Worm (Caenorhabditis elegans): Measurements from ENCODE around the gene F57B9.3.

The F57B9.3 gene

DNA sequence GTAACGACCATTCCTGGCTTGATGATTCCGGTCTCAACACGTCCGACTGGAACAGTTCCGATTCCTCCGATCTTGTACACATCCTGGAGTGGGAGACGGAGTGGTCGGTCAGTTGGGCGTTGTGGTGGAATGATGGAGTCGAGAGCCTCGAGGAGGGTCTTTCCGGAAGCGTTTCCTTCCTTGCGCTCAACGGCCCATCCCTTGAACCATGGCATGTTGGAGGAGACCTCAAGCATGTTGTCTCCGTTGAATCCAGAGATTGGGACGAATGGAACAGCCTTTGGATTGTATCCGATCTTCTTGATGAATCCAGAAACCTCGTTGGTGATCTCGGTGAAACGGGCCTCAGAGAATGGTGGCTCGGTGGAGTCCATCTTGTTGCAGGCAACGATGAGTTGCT is 31.1 kb downstream of the F57B9.3 start:
- no peak for TF ChIP-seq ceh-6 (GFP tag; optimal IDR thresholded peaks at IDR 0.05)
- TF ChIP-seq ceh-48 (tag; optimal IDR thresholded peaks at IDR 0.05), result no peak
- no peak for TF ChIP-seq hlh-6 (tag; optimal IDR thresholded peaks at IDR 0.05)
- no peak for TF ChIP-seq rnt-1 (tag; optimal IDR thresholded peaks at IDR 0.05)
- no peak for TF ChIP-seq nhr-232 (tag; optimal IDR thresholded peaks at IDR 0.05)
- no peak for TF ChIP-seq ama-1 (optimal IDR thresholded peaks at IDR 0.05)

DNA sequence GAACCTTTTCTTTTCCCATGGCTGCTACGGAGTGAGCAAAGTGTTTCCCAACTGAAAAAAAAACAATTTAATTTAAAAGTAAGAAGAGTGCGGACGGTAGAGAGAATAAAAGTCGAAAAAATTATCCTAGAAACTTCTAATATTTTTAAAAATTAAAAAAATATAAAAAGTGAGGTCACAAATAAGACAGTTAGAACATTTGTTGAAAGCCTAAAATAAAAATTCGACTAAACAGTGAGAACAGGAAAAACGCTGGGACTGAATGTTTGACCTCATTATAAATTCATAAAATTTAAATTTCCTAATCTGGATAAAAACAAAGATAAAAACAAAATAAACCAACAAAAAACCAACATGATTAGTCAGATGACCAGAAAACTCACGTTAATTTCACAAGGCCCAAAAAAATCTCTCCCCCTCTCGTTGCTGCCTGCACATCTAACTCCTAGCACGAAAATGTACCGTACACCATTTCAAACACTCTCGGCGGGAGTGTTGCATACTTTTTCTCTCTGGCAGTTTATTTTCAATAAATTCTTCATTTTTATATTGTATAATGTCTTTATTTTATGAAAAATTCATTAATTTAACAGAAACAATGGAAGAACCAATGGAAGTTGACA is 32.1 kb downstream of the F57B9.3 start, which contains the start of the genes eef-1A.1 and rfc-4:
Gene eef-1A.1 (minus strand): TSS at position 51 of the 623 bp plus-strand sequence.
Gene rfc-4 (plus strand): TSS at position 592 of the 623 bp plus-strand sequence.
- peak; percentile 19 for TF ChIP-seq hlh-8 (tag; optimal IDR thresholded peaks at IDR 0.05)
- peak; percentile 29 for TF ChIP-seq fax-1 (tag; optimal IDR thresholded peaks at IDR 0.05)
- peak; percentile 36 for TF ChIP-seq F13H6.1 (tag; optimal IDR thresholded peaks at IDR 0.05)
- no peak for TF ChIP-seq Y22D7AL.16 (tag; optimal IDR thresholded peaks at IDR 0.05)
- TF ChIP-seq ceh-18 (tag; optimal IDR thresholded peaks at IDR 0.05), result peak; percentile 76
- TF ChIP-seq C38D4.7 (GFP tag; optimal IDR thresholded peaks at IDR 0.05), result peak; percentile 16
- peak; percentile 6 for TF ChIP-seq ceh-6 (GFP tag; optimal IDR thresholded peaks at IDR 0.05)
- TF ChIP-seq elt-4 (tag; optimal IDR thresholded peaks at IDR 0.05), result no peak
- TF ChIP-seq hlh-15 (tag; optimal IDR thresholded peaks at IDR 0.05), result no peak
- TF ChIP-seq ets-4 (tag; optimal IDR thresholded peaks at IDR 0.05), result peak; percentile 65
- TF ChIP-seq ceh-2 (tag; optimal IDR thresholded peaks at IDR 0.05), result peak; percentile 28
- TF ChIP-seq ceh-9 (tag; optimal IDR thresholded peaks at IDR 0.05), result no peak
- TF ChIP-seq ceh-14 (tag; optimal IDR thresholded peaks at IDR 0.05), result peak; percentile 55
- no peak for TF ChIP-seq ceh-22 (tag; optimal IDR thresholded peaks at IDR 0.05)
- peak; percentile 97 for TF ChIP-seq nfya-1 (tag; optimal IDR thresholded peaks at IDR 0.05)
- peak; percentile 77 for TF ChIP-seq ref-2 (tag; optimal IDR thresholded peaks at IDR 0.05)
- no peak for TF ChIP-seq ceh-24 (tag; optimal IDR thresholded peaks at IDR 0.05)
- peak; percentile 97 for TF ChIP-seq pax-1 (tag; optimal IDR thresholded peaks at IDR 0.05)
- no peak for TF ChIP-seq pat-9 (tag; optimal IDR thresholded peaks at IDR 0.05)
- TF ChIP-seq fkh-6 (tag; optimal IDR thresholded peaks at IDR 0.05), result no peak
- no peak for TF ChIP-seq pha-4 (tag; optimal IDR thresholded peaks at IDR 0.05)
- TF ChIP-seq elt-2 (tag; optimal IDR thresholded peaks at IDR 0.05), result peak; percentile 71
- no peak for TF ChIP-seq dmd-4 (tag; optimal IDR thresholded peaks at IDR 0.05; ENCODE audit: borderline replicate concordance)
- peak; percentile 66 for TF ChIP-seq tbx-2 (tag; optimal IDR thresholded peaks at IDR 0.05)
- no peak for TF ChIP-seq nhr-11 (tag; optimal IDR thresholded peaks at IDR 0.05)
- TF ChIP-seq sdc-2 (tag; optimal IDR thresholded peaks at IDR 0.05), result peak; percentile 19
- peak; percentile 68 for TF ChIP-seq unc-86 (tag; optimal IDR thresholded peaks at IDR 0.05)
- peak; percentile 72 for TF ChIP-seq dve-1 (tag; optimal IDR thresholded peaks at IDR 0.05)
- peak; percentile 62 for TF ChIP-seq pqm-1 (tag; optimal IDR thresholded peaks at IDR 0.05)
- no peak for TF ChIP-seq pag-3 (tag; optimal IDR thresholded peaks at IDR 0.05; ENCODE audit: borderline replicate concordance)
- TF ChIP-seq ama-1 (optimal IDR thresholded peaks at IDR 0.05), result no peak
- no peak for TF ChIP-seq hlh-13 (GFP tag; optimal IDR thresholded peaks at IDR 0.05)
- no peak for TF ChIP-seq nhr-232 (tag; optimal IDR thresholded peaks at IDR 0.05)
- no peak for TF ChIP-seq lim-6 (tag; optimal IDR thresholded peaks at IDR 0.05)
- peak; percentile 51 for TF ChIP-seq C08G9.2 (tag; optimal IDR thresholded peaks at IDR 0.05)
- peak; percentile 44; the same call in 1 of the 2 replicates for TF ChIP-seq unc-3 (GFP tag; conservative IDR thresholded peaks at IDR 0.05)
- no peak for TF ChIP-seq unc-3 (tag; optimal IDR thresholded peaks at IDR 0.05)
- no peak for TF ChIP-seq ceh-19 (GFP tag; optimal IDR thresholded peaks at IDR 0.05)
- TF ChIP-seq ztf-16 (tag; optimal IDR thresholded peaks at IDR 0.05), result peak; percentile 7
- peak; percentile 2 for TF ChIP-seq K02D7.2 (tag; optimal IDR thresholded peaks at IDR 0.05)
- peak; percentile 16 for TF ChIP-seq odd-2 (tag; optimal IDR thresholded peaks at IDR 0.05)
- TF ChIP-seq pha-2 (tag; optimal IDR thresholded peaks at IDR 0.05), result peak; percentile 0
- TF ChIP-seq madf-2 (tag; optimal IDR thresholded peaks at IDR 0.05), result peak; percentile 80
- TF ChIP-seq sox-2 (GFP tag; IDR thresholded peaks at IDR 0.05), result peak; percentile 48; the same call in 1 of the 2 replicates
- TF ChIP-seq rnt-1 (tag; optimal IDR thresholded peaks at IDR 0.05), result peak; percentile 34
- TF ChIP-seq tbx-7 (tag; optimal IDR thresholded peaks at IDR 0.05), result no peak
- peak; percentile 95 for TF ChIP-seq unc-55 (GFP tag; optimal IDR thresholded peaks at IDR 0.05)
- peak; percentile 63 for TF ChIP-seq K09A11.1 (tag; optimal IDR thresholded peaks at IDR 0.05; ENCODE audit: insufficient read depth)
- no peak for TF ChIP-seq npax-4 (tag; optimal IDR thresholded peaks at IDR 0.05)
